Fruit fly (Drosophila melanogaster) whole organism, embryonic: ENCODE data around the gene Rrp5.
A peak's percentile ranks its signal among the peaks of the same experiment; 100 is the strongest.

ENCODE experiments used
- ATbp ChIP-seq: fragments of 200-800 bp; sonication (Bioruptor generic); optimal IDR thresholded peaks from 2 replicates; lab custom pipeline; 2017; ENCODE audit warnings: missing biosample characterization, mild to moderate bottlenecking, missing genetic modification characterization, missing genetic modification reagents
- Blimp-1 ChIP-seq: fragments of 200-800 bp; sonication (Bioruptor generic); optimal IDR thresholded peaks from 3 replicates; lab custom pipeline; 2018; ENCODE audit warnings: missing biosample characterization, missing genetic modification characterization, mild to moderate bottlenecking, moderate library complexity, missing genetic modification reagents
- CG10209 ChIP-seq: fragments of 200-800 bp; sonication (Bioruptor generic); optimal IDR thresholded peaks from 3 replicates; lab custom pipeline; 2017; ENCODE audit warnings: missing biosample characterization, mild to moderate bottlenecking, missing genetic modification characterization, missing genetic modification reagents
- CG10654 ChIP-seq: fragments of 200-800 bp; sonication (Bioruptor generic); optimal IDR thresholded peaks from 2 replicates; lab custom pipeline; 2016; ENCODE audit warnings: missing biosample characterization, missing genetic modification characterization
- CG12071 ChIP-seq: fragments of 200-800 bp; sonication (Bioruptor generic); optimal IDR thresholded peaks from 3 replicates; lab custom pipeline; 2018; ENCODE audit warnings: missing biosample characterization, mild to moderate bottlenecking, missing genetic modification characterization
- CG13894 ChIP-seq: fragments of 200-800 bp; sonication (Bioruptor generic); optimal IDR thresholded peaks from 3 replicates; lab custom pipeline; 2018; ENCODE audit warnings: missing biosample characterization, mild to moderate bottlenecking, missing genetic modification characterization, moderate library complexity
- CG14014 ChIP-seq: fragments of 200-800 bp; sonication (Bioruptor generic); IDR thresholded peaks from 2 replicates; pipeline ENCODE4 v1.3.6; 2022; ENCODE audit warnings: missing biosample characterization, missing genetic modification characterization
- CG14667 ChIP-seq: fragments of 200-800 bp; sonication (Bioruptor generic); IDR thresholded peaks from 2 replicates; pipeline ENCODE4 v1.3.6; 2022; ENCODE audit warnings: missing biosample characterization, missing genetic modification characterization
- CG1529 ChIP-seq: fragments of 200-800 bp; sonication (Bioruptor generic); optimal IDR thresholded peaks from 3 replicates; lab custom pipeline; 2018; ENCODE audit warnings: missing biosample characterization, missing genetic modification characterization
- CG15601 ChIP-seq: fragments of 200-800 bp; sonication (Bioruptor generic); optimal IDR thresholded peaks from 3 replicates; lab custom pipeline; 2019; ENCODE audit warnings: missing biosample characterization, mild to moderate bottlenecking, missing genetic modification characterization, moderate library complexity
- CG16863 ChIP-seq: fragments of 200-800 bp; sonication (Bioruptor generic); optimal IDR thresholded peaks from 3 replicates; lab custom pipeline; 2016; ENCODE audit warnings: missing biosample characterization, missing genetic modification characterization
- CG2199 ChIP-seq: fragments of 200-800 bp; sonication (Bioruptor generic); IDR thresholded peaks from 3 replicates; pipeline ENCODE4 v1.3.6; 2022; ENCODE audit warnings: missing biosample characterization, missing genetic modification characterization
- CG2202 ChIP-seq: fragments of 200-800 bp; sonication (Bioruptor generic); optimal IDR thresholded peaks from 2 replicates; lab custom pipeline; 2018; ENCODE audit warnings: missing biosample characterization, mild to moderate bottlenecking, missing genetic modification characterization
- CG2875 ChIP-seq: fragments of 200-800 bp; sonication (Bioruptor generic); optimal IDR thresholded peaks from 2 replicates; lab custom pipeline; 2017; ENCODE audit warnings: missing biosample characterization, mild to moderate bottlenecking, missing genetic modification characterization, missing genetic modification reagents
- CG32767 ChIP-seq: fragments of 200-800 bp; sonication (Bioruptor generic); IDR thresholded peaks from 2 replicates; pipeline ENCODE4 v1.3.6; 2022; ENCODE audit warnings: missing biosample characterization, missing genetic modification characterization
- CG3407 ChIP-seq: fragments of 200-800 bp; sonication (Bioruptor generic); optimal IDR thresholded peaks from 2 replicates; lab custom pipeline; 2018; ENCODE audit warnings: missing biosample characterization, mild to moderate bottlenecking, missing genetic modification characterization
- CG34376 ChIP-seq: fragments of 200-800 bp; sonication (Bioruptor generic); optimal IDR thresholded peaks from 2 replicates; lab custom pipeline; 2018; ENCODE audit warnings: missing biosample characterization, mild to moderate bottlenecking, missing genetic modification characterization
- CG4360 ChIP-seq: fragments of 200-800 bp; sonication (Bioruptor generic); IDR thresholded peaks from 2 replicates; pipeline ENCODE4 v1.3.6; 2022; ENCODE audit warnings: missing biosample characterization, missing genetic modification characterization
- CG4707 ChIP-seq: fragments of 200-800 bp; sonication (Bioruptor generic); optimal IDR thresholded peaks from 2 replicates; lab custom pipeline; 2018; ENCODE audit warnings: missing biosample characterization, mild to moderate bottlenecking, missing genetic modification characterization, moderate library complexity
- CG4820 ChIP-seq: fragments of 200-800 bp; sonication (Bioruptor generic); optimal IDR thresholded peaks from 3 replicates; lab custom pipeline; 2016; ENCODE audit warnings: missing biosample characterization, missing genetic modification characterization
- CG7271 ChIP-seq: fragments of 200-800 bp; sonication (Bioruptor generic); optimal IDR thresholded peaks from 2 replicates; lab custom pipeline; 2018; ENCODE audit warnings: missing biosample characterization, mild to moderate bottlenecking, missing genetic modification characterization, moderate library complexity
- CG8290 ChIP-seq, 3 experiments: fragments of 200-800 bp; sonication (Bioruptor generic); optimal IDR thresholded peaks; 2 replicates each; lab custom pipeline; 2016 to 2019; ENCODE audit warnings: missing biosample characterization in 3 of 3, missing genetic modification characterization in 3 of 3, mild to moderate bottlenecking in 2 of 3, moderate library complexity in 1 of 3
- CG8359 ChIP-seq: fragments of 200-800 bp; sonication (Bioruptor generic); optimal IDR thresholded peaks from 2 replicates; lab custom pipeline; 2017; ENCODE audit warnings: missing biosample characterization, mild to moderate bottlenecking, missing genetic modification characterization, borderline replicate concordance
- CG9215 ChIP-seq: fragments of 200-800 bp; sonication (Bioruptor generic); IDR thresholded peaks from 2 replicates; pipeline ENCODE4 v1.3.6; 2022; ENCODE audit warnings: missing biosample characterization, missing genetic modification characterization
- CHES-1-like ChIP-seq: fragments of 200-800 bp; sonication (Bioruptor generic); optimal IDR thresholded peaks from 2 replicates; lab custom pipeline; 2016; ENCODE audit warnings: missing biosample characterization, missing genetic modification characterization
- Dfd ChIP-seq, 2 experiments: fragments of >200 bp; optimal IDR thresholded peaks; 2 replicates each; lab custom pipeline; 2017; ENCODE audit warnings: missing biosample characterization in 2 of 2, missing genetic modification characterization in 2 of 2
- Doc3 ChIP-seq: fragments of 200-800 bp; sonication (Bioruptor generic); IDR thresholded peaks from 3 replicates; pipeline ENCODE4 v1.3.6; 2022; ENCODE audit warnings: missing biosample characterization, missing genetic modification characterization; ENCODE audit not compliant: partially characterized antibody
- HLH3B ChIP-seq: fragments of 200-800 bp; sonication (Bioruptor generic); IDR thresholded peaks from 2 replicates; pipeline ENCODE4 v1.3.6; 2022; ENCODE audit warnings: missing biosample characterization, missing genetic modification characterization
- Mad ChIP-seq: fragments of 200-800 bp; sonication (Bioruptor generic); optimal IDR thresholded peaks from 2 replicates; lab custom pipeline; 2016; ENCODE audit warnings: missing biosample characterization, missing genetic modification characterization
- Nf-YA ChIP-seq: fragments of 200-800 bp; sonication (Bioruptor generic); IDR thresholded peaks from 2 replicates; pipeline ENCODE4 v1.3.6; 2022; ENCODE audit warnings: missing biosample characterization, missing genetic modification characterization
- Sox100B ChIP-seq: fragments of 200-800 bp; sonication (Bioruptor generic); optimal IDR thresholded peaks from 3 replicates; lab custom pipeline; 2018; ENCODE audit warnings: missing biosample characterization, mild to moderate bottlenecking, missing genetic modification characterization
- Xrp1 ChIP-seq: fragments of 200-800 bp; sonication (Bioruptor generic); IDR thresholded peaks from 2 replicates; pipeline ENCODE4 v1.3.6; 2022; ENCODE audit warnings: missing biosample characterization, missing genetic modification characterization
- bigmax ChIP-seq: fragments of 200-800 bp; sonication (Bioruptor generic); optimal IDR thresholded peaks from 2 replicates; lab custom pipeline; 2018; ENCODE audit warnings: missing biosample characterization, mild to moderate bottlenecking, missing genetic modification characterization
- bsh ChIP-seq, 2 experiments: fragments of 200-800 bp; sonication (Bioruptor generic); optimal IDR thresholded peaks; 2 replicates each; lab custom pipeline; 2017 to 2018; ENCODE audit warnings: mild to moderate bottlenecking in 2 of 2, missing biosample characterization in 2 of 2, missing genetic modification characterization in 2 of 2, moderate library complexity in 1 of 2
- crp ChIP-seq, 2 experiments: fragments of 200-800 bp; sonication (Bioruptor generic); optimal IDR thresholded peaks; 2 replicates in 1 of 2; 3 replicates in 1 of 2; lab custom pipeline; 2017; ENCODE audit warnings: missing biosample characterization in 2 of 2, missing genetic modification characterization in 2 of 2, mild to moderate bottlenecking in 1 of 2, moderate library complexity in 1 of 2
- emc ChIP-seq: fragments of 200-800 bp; sonication (Bioruptor generic); optimal IDR thresholded peaks from 2 replicates; lab custom pipeline; 2016; ENCODE audit warnings: missing biosample characterization, missing genetic modification characterization
- gem ChIP-seq: fragments of 200-800 bp; sonication (Bioruptor generic); optimal IDR thresholded peaks from 2 replicates; lab custom pipeline; 2019; ENCODE audit warnings: missing biosample characterization, mild to moderate bottlenecking, missing genetic modification characterization, moderate library complexity
- h ChIP-seq: fragments of >200 bp; optimal IDR thresholded peaks from 2 replicates; lab custom pipeline; 2017
- ham ChIP-seq: fragments of 200-800 bp; sonication (Bioruptor generic); IDR thresholded peaks from 2 replicates; pipeline ENCODE4 v1.3.6; 2022; ENCODE audit warnings: missing biosample characterization, missing genetic modification characterization
- hkb ChIP-seq, 2 experiments: fragments of 200-800 bp in 1 of 2; fragments of >200 bp in 1 of 2; sonication (Bioruptor generic) in 1 of 2; IDR thresholded peaks in 1 of 2; optimal IDR thresholded peaks in 1 of 2; 2 replicates each; pipeline versions ENCODE4 v1.3.6 to Lab custom; 2017 to 2022; ENCODE audit warnings: missing biosample characterization in 1 of 2, missing genetic modification characterization in 1 of 2
- kah ChIP-seq: fragments of 200-800 bp; sonication (Bioruptor generic); optimal IDR thresholded peaks from 2 replicates; lab custom pipeline; 2018; ENCODE audit warnings: missing biosample characterization, mild to moderate bottlenecking, missing genetic modification characterization
- lov ChIP-seq, 2 experiments: fragments of 200-800 bp in 1 of 2; fragments of >200 bp in 1 of 2; sonication (Bioruptor generic) in 1 of 2; IDR thresholded peaks in 1 of 2; optimal IDR thresholded peaks in 1 of 2; 2 replicates in 1 of 2; 3 replicates in 1 of 2; pipeline versions ENCODE4 v1.3.6 to Lab custom; 2017 to 2022; ENCODE audit warnings: missing biosample characterization in 1 of 2, missing genetic modification characterization in 1 of 2
- pan ChIP-seq, 4 experiments: fragments of >200 bp in 3 of 4; fragments of 200-800 bp in 1 of 4; sonication (Bioruptor generic) in 1 of 4; optimal IDR thresholded peaks in 3 of 4; IDR thresholded peaks in 1 of 4; 2 replicates each; pipeline versions ENCODE4 v1.3.6 to Lab custom; 2017 to 2022; ENCODE audit warnings: missing biosample characterization in 2 of 4, missing genetic modification characterization in 2 of 4, mixed read lengths in 1 of 4
- pum ChIP-seq: fragments of 200-800 bp; sonication (Bioruptor generic); optimal IDR thresholded peaks from 2 replicates; lab custom pipeline; 2016; ENCODE audit warnings: missing biosample characterization, missing genetic modification characterization
- sc ChIP-seq, 3 experiments: fragments of >200 bp in 2 of 3; fragments of 200-800 bp in 1 of 3; sonication (Bioruptor generic) in 1 of 3; optimal IDR thresholded peaks; 2 replicates in 2 of 3; 3 replicates in 1 of 3; lab custom pipeline; 2017; ENCODE audit warnings: mild to moderate bottlenecking in 1 of 3, missing biosample characterization in 1 of 3, missing genetic modification characterization in 1 of 3, missing genetic modification reagents in 1 of 3
- seq ChIP-seq: fragments of 200-800 bp; sonication (Bioruptor generic); IDR thresholded peaks from 2 replicates; pipeline ENCODE4 v1.3.6; 2022; ENCODE audit warnings: missing biosample characterization, missing genetic modification characterization
- unpg ChIP-seq: fragments of 200-800 bp; sonication (Bioruptor generic); optimal IDR thresholded peaks from 3 replicates; lab custom pipeline; 2018; ENCODE audit warnings: missing biosample characterization, mild to moderate bottlenecking, missing genetic modification characterization, moderate library complexity

Rrp5 gene

DNA sequence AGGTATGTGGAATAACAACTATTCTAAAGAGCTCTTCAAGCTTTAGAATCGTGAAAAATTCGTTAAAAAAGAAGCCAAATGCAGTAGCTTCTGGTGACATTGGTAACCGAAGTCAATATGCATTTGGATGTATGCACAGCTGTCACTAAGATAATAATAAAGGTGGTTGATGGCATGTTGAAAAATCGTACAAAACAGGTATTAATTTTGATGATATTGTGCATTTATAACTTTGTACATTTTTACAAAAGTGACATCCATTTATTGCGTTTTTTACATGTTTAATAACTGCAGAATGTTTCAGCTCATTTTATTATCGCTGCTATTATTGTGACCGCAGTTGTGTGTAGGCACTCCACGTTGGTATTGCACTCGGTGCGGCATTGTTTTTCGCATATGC is 31.6 kb downstream of the Rrp5 start (continued):
- TF ChIP-seq pan (optimal IDR thresholded peaks at IDR 0.05; lab: Kevin White, UChicago) (no peak), pan (GFP tag; optimal IDR thresholded peaks at IDR 0.05 in 1 of 2, IDR thresholded peaks at IDR 0.05 in 1 of 2) (no peak), CG10654 (GFP tag; lab: Kevin White, UChicago) (peak; percentile 0), pum (GFP tag; lab: Kevin White, UChicago) (no peak), CG34376 (GFP tag; lab: Kevin White, UChicago) (no peak), CHES-1-like (GFP tag; lab: Kevin White, UChicago) (no peak), Mad (no peak), CG8359 (GFP tag; lab: Kevin White, UChicago) (no peak), CG7271 (tag; lab: Kevin White, UChicago) (no peak), Nf-YA (GFP tag; lab: Robert Waterston, UW) (0 out of 2 replicates have a peak, but pooled peaks have one; percentile 22), CG32767 (GFP tag; lab: Robert Waterston, UW) (no peak), lov (optimal IDR thresholded peaks at IDR 0.05; lab: Kevin White, UChicago) (no peak), lov (GFP tag; IDR thresholded peaks at IDR 0.05; lab: Robert Waterston, UW) (0 out of 3 replicates have a peak, but pooled peaks have one; percentile 17), HLH3B (GFP tag; lab: Robert Waterston, UW) (peak; percentile 15; the same call in 1 of the 2 replicates), CG15601 (tag; lab: Kevin White, UChicago) (no peak), CG8290 (GFP tag; optimal IDR thresholded peaks at IDR 0.05; lab: Kevin White, UChicago) (no peak), CG8290 (tag; optimal IDR thresholded peaks at IDR 0.05; lab: Kevin White, UChicago) (no peak), Doc3 (GFP tag; lab: Robert Waterston, UW) (no peak), Dfd (GFP tag; optimal IDR thresholded peaks at IDR 0.05; lab: Kevin White, UChicago) (no peak), CG12071 (peak; percentile 29), CG2202 (tag; lab: Kevin White, UChicago) (peak; percentile 5), bsh (GFP tag; optimal IDR thresholded peaks at IDR 0.05; lab: Kevin White, UChicago) (peak in 1 of 2 experiments; percentile 43), emc (GFP tag; lab: Kevin White, UChicago) (no peak), CG10209 (GFP tag; lab: Kevin White, UChicago) (no peak), CG14014 (GFP tag; lab: Robert Waterston, UW) (peak; percentile 10; the same call in 1 of the 2 replicates), CG16863 (no peak), Xrp1 (GFP tag; lab: Robert Waterston, UW) (peak; percentile 45), CG9215 (GFP tag; lab: Robert Waterston, UW) (no peak), Sox100B (GFP tag; lab: Kevin White, UChicago) (peak; percentile 30), sc (optimal IDR thresholded peaks at IDR 0.05; lab: Kevin White, UChicago) (no peak), sc (GFP tag; optimal IDR thresholded peaks at IDR 0.05; lab: Kevin White, UChicago) (peak; percentile 13), unpg (peak; percentile 5), CG14667 (GFP tag; lab: Robert Waterston, UW) (no peak), Blimp-1 (GFP tag; lab: Kevin White, UChicago) (peak; percentile 38), CG2875 (GFP tag; lab: Kevin White, UChicago) (peak; percentile 54), CG2199 (no peak), ham (no peak), CG13894 (tag; lab: Kevin White, UChicago) (no peak), crp (GFP tag; optimal IDR thresholded peaks at IDR 0.05; lab: Kevin White, UChicago) (no peak), gem (tag; lab: Kevin White, UChicago) (peak; percentile 4), bigmax (no peak), CG1529 (GFP tag; lab: Kevin White, UChicago) (peak; percentile 5), CG4707 (GFP tag; lab: Kevin White, UChicago) (peak; percentile 30), ATbp (GFP tag; lab: Kevin White, UChicago) (peak; percentile 72), h (no peak), seq (GFP tag; lab: Robert Waterston, UW) (peak; percentile 25; the same call in 1 of the 2 replicates), hkb (optimal IDR thresholded peaks at IDR 0.05; lab: Kevin White, UChicago) (no peak), hkb (GFP tag; IDR thresholded peaks at IDR 0.05; lab: Robert Waterston, UW) (peak; percentile 38), kah (GFP tag; lab: Kevin White, UChicago) (no peak), CG4360 (GFP tag; lab: Robert Waterston, UW) (0 out of 2 replicates have a peak, but pooled peaks have one; percentile 30), CG3407 (GFP tag; lab: Kevin White, UChicago) (peak; percentile 30), CG4820 (no peak)
